Worm (Caenorhabditis elegans): ENCODE results near the gene T05C12.1.

T05C12.1 gene

ce11 chrII:8199803-8200202 lies 26.3 kb downstream of the T05C12.1 start:
- TF ChIP-seq sea-2 (GFP tag; optimal IDR thresholded peaks at IDR 0.05) (no peak), skn-1 (tag; optimal IDR thresholded peaks at IDR 0.05) (no peak), nhr-25 (tag; optimal IDR thresholded peaks at IDR 0.05) (peak; percentile 62), pha-4 (tag; optimal IDR thresholded peaks at IDR 0.05) (no peak), unc-62 (GFP tag; optimal IDR thresholded peaks at IDR 0.05) (no peak), egl-27 (tag; optimal IDR thresholded peaks at IDR 0.05) (no peak)

ce11 chrII:8204039-8204438 lies 30.6 kb downstream of the T05C12.1 start, which contains the start of gene col-76:
TSS of gene col-76 (plus strand) at chrII:8204339.
- TF ChIP-seq fkh-10 (GFP tag; optimal IDR thresholded peaks at IDR 0.05) (no peak), daf-12 (tag; optimal IDR thresholded peaks at IDR 0.05) (no peak), snpc-4 (tag; optimal IDR thresholded peaks at IDR 0.05) (no peak), unc-62 (GFP tag; optimal IDR thresholded peaks at IDR 0.05) (no peak), mml-1 (tag; optimal IDR thresholded peaks at IDR 0.05) (no peak), fkh-2 (tag; optimal IDR thresholded peaks at IDR 0.05) (no peak), mdl-1 (tag; optimal IDR thresholded peaks at IDR 0.05) (no peak), unc-39 (tag; optimal IDR thresholded peaks at IDR 0.05) (no peak), lin-39 (tag; optimal IDR thresholded peaks at IDR 0.05) (no peak), nhr-76 (tag; optimal IDR thresholded peaks at IDR 0.05) (no peak), nhr-237 (tag; optimal IDR thresholded peaks at IDR 0.05) (no peak), egl-27 (tag; optimal IDR thresholded peaks at IDR 0.05) (no peak), pha-4 (tag; optimal IDR thresholded peaks at IDR 0.05) (no peak)

- TF ChIP-seq pha-4 (tag; optimal IDR thresholded peaks at IDR 0.05) (peak; percentile 18), elt-2 (tag; optimal IDR thresholded peaks at IDR 0.05) (peak; percentile 63), pqm-1 (tag; optimal IDR thresholded peaks at IDR 0.05) (peak; percentile 2), nhr-43 (tag; optimal IDR thresholded peaks at IDR 0.05; ENCODE audit: poor library complexity, severe bottlenecking) (no peak), skn-1 (tag; optimal IDR thresholded peaks at IDR 0.05) (peak; percentile 40), lsy-12 (tag; optimal IDR thresholded peaks at IDR 0.05) (no peak)
Measured at ce11 chrII:8205612-8206011, 32.1 kb downstream of the T05C12.1 start.

- TF ChIP-seq ztf-4 (tag; optimal IDR thresholded peaks at IDR 0.05) (no peak), fkh-10 (GFP tag; optimal IDR thresholded peaks at IDR 0.05) (no peak), egl-5 (tag; optimal IDR thresholded peaks at IDR 0.05) (no peak), tbx-2 (tag; optimal IDR thresholded peaks at IDR 0.05) (no peak), nhr-76 (tag; optimal IDR thresholded peaks at IDR 0.05) (no peak), lin-39 (tag; optimal IDR thresholded peaks at IDR 0.05) (no peak), R02D3.7 (tag; optimal IDR thresholded peaks at IDR 0.05) (no peak), eor-1 (tag; optimal IDR thresholded peaks at IDR 0.05) (no peak), nhr-28 (tag; optimal IDR thresholded peaks at IDR 0.05) (no peak)
Measured at ce11 chrII:8209476-8209875, 36.0 kb downstream of the T05C12.1 start, which contains the start of gene M110.8. TSS of gene M110.8 (minus strand) at chrII:8209576.

- TF ChIP-seq ZK546.5 (tag; optimal IDR thresholded peaks at IDR 0.05) (no peak), lin-39 (tag; optimal IDR thresholded peaks at IDR 0.05) (no peak), nhr-28 (tag; optimal IDR thresholded peaks at IDR 0.05) (no peak), mml-1 (tag; optimal IDR thresholded peaks at IDR 0.05) (no peak)
Measured at ce11 chrII:8212680-8213079, 39.2 kb downstream of the T05C12.1 start, which contains the start of gene twk-3. TSS of gene twk-3 (minus strand) at chrII:8212780.

ce11 chrII:8214367-8214766 lies 40.9 kb downstream of the T05C12.1 start, which contains the start of gene M110.10:
TSS of gene M110.10 (minus strand) at chrII:8214467.
- TF ChIP-seq pha-4 (tag; optimal IDR thresholded peaks at IDR 0.05) (peak; percentile 7), nhr-25 (tag; optimal IDR thresholded peaks at IDR 0.05) (no peak)

- TF ChIP-seq hmg-11 (tag; optimal IDR thresholded peaks at IDR 0.05) (peak; percentile 71), unc-62 (GFP tag; optimal IDR thresholded peaks at IDR 0.05) (no peak), fkh-2 (tag; optimal IDR thresholded peaks at IDR 0.05) (no peak), lin-15B (tag; optimal IDR thresholded peaks at IDR 0.05) (peak; percentile 65), tbx-2 (tag; optimal IDR thresholded peaks at IDR 0.05) (no peak), nhr-25 (tag; optimal IDR thresholded peaks at IDR 0.05) (no peak), nhr-11 (tag; optimal IDR thresholded peaks at IDR 0.05) (no peak), jun-1 (tag; optimal IDR thresholded peaks at IDR 0.05) (peak; percentile 4), R02D3.7 (tag; optimal IDR thresholded peaks at IDR 0.05) (peak; percentile 93), elt-1 (tag; optimal IDR thresholded peaks at IDR 0.05) (no peak), eor-1 (tag; optimal IDR thresholded peaks at IDR 0.05) (no peak), lin-39 (tag; optimal IDR thresholded peaks at IDR 0.05) (peak; percentile 70), nfya-1 (tag; optimal IDR thresholded peaks at IDR 0.05; ENCODE audit: insufficient read depth) (peak; percentile 76), ztf-4 (tag; optimal IDR thresholded peaks at IDR 0.05) (no peak), ceh-28 (tag; optimal IDR thresholded peaks at IDR 0.05) (peak; percentile 69), pha-4 (tag; optimal IDR thresholded peaks at IDR 0.05) (peak; percentile 80), egl-5 (tag; optimal IDR thresholded peaks at IDR 0.05) (peak; percentile 67), pqm-1 (tag; optimal IDR thresholded peaks at IDR 0.05) (no peak), ztf-11 (tag; optimal IDR thresholded peaks at IDR 0.05) (no peak), elt-2 (tag; optimal IDR thresholded peaks at IDR 0.05) (peak; percentile 14), snpc-4 (tag; optimal IDR thresholded peaks at IDR 0.05) (peak; percentile 50), nhr-23 (tag; optimal IDR thresholded peaks at IDR 0.05) (peak; percentile 73)
Measured at ce11 chrII:8216433-8216832, 43.0 kb downstream of the T05C12.1 start, which contains the start of gene M110.3. TSS of gene M110.3 (minus strand) at chrII:8216616.

Measured in whole organism, L3 larva.